Worm (Caenorhabditis elegans): ENCODE results near the gene C04F5.9.

C04F5.9 gene

DNA sequence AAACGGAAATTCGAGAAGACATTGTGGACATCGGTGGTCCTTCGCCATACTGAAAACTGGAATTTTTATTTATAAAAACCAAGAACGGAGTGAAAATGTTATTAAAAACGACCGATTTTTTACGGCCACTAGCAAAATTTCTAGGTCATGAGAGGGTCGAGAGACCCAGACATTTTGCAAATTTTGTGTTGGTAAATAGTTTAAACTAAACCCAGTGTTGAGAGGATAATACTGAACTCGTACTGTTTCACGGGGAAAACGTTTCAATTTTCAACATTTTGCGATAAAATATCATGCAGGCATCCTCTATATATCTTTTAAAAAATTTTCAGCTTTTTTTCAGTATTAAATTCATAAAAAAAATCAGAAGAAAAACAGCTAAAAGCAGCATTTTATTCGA lies at the start of gene C04F5.9:
TSS of gene C04F5.9 (minus strand) at position 101 of the 400 bp plus-strand sequence.
- TF ChIP-seq aly-2 (tag; optimal IDR thresholded peaks at IDR 0.05) (no peak), nfya-1 (tag; optimal IDR thresholded peaks at IDR 0.05; ENCODE audit: insufficient read depth) (no peak), elt-3 (tag; optimal IDR thresholded peaks at IDR 0.05) (no peak), ceh-16 (tag; optimal IDR thresholded peaks at IDR 0.05) (no peak), daf-12 (tag; optimal IDR thresholded peaks at IDR 0.05) (no peak), nhr-77 (tag; optimal IDR thresholded peaks at IDR 0.05) (no peak), ama-1 (optimal IDR thresholded peaks at IDR 0.05) (no peak), ceh-9 (tag; optimal IDR thresholded peaks at IDR 0.05) (no peak), unc-39 (tag; optimal IDR thresholded peaks at IDR 0.05) (no peak)

DNA sequence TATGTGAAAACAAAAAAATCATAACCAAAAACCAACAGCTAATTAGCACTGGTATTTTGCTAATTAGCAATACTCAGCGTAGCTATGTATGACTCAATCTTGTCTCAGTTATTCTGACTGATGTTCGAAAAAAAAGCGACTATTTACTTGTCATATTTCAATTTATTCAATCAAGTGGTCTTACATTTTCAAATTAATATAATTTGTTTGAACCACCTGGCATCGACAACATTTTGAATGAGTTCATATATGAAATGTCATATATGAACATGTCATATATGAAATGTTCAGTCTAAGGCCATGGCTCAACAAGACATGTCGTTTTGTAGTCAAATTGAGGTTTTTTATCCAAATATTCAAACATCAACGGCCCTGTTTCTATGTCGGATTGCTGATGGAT lies 46.4 kb upstream of the C04F5.9 start, which contains the start of gene srw-140:
TSS of gene srw-140 (plus strand) at position 301 of the 400 bp plus-strand sequence.
- TF ChIP-seq jun-1 (tag; optimal IDR thresholded peaks at IDR 0.05), result no peak
- no peak for TF ChIP-seq elt-3 (tag; optimal IDR thresholded peaks at IDR 0.05)
- no peak for TF ChIP-seq ceh-9 (tag; optimal IDR thresholded peaks at IDR 0.05)
- TF ChIP-seq ceh-82 (tag; optimal IDR thresholded peaks at IDR 0.05), result no peak
- TF ChIP-seq nhr-76 (tag; optimal IDR thresholded peaks at IDR 0.05), result no peak

DNA sequence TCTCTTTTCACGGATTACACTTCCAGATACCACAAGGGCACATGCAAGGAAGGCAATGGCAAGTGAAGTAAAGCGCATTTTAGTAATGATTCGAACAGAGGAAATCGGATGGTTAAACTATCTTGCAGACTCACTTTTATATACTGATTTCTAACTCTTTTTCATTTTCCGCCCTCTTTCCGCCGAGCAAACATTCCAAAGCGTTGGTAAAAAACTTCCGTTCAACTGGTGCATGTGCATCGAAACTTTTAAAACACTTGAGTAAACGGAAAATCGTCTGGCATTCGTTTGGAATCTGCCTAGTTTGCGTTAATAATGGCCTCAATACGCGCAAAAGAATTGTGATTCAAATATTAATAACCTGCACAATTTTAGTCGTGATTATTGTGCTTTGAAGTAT lies 45.7 kb upstream of the C04F5.9 start, which contains the start of gene abu-7:
TSS of gene abu-7 (minus strand) at position 101 of the 400 bp plus-strand sequence.
- TF ChIP-seq fos-1 (tag; optimal IDR thresholded peaks at IDR 0.05) (no peak), elt-2 (tag; optimal IDR thresholded peaks at IDR 0.05) (no peak), unc-39 (tag; optimal IDR thresholded peaks at IDR 0.05) (no peak), ztf-11 (tag; optimal IDR thresholded peaks at IDR 0.05) (no peak), eor-1 (tag; optimal IDR thresholded peaks at IDR 0.05) (no peak), fkh-10 (GFP tag; optimal IDR thresholded peaks at IDR 0.05) (no peak), R02D3.7 (tag; optimal IDR thresholded peaks at IDR 0.05) (no peak), nhr-11 (tag; optimal IDR thresholded peaks at IDR 0.05) (no peak), pqm-1 (tag; optimal IDR thresholded peaks at IDR 0.05) (no peak), ama-1 (optimal IDR thresholded peaks at IDR 0.05) (no peak), daf-12 (tag; optimal IDR thresholded peaks at IDR 0.05) (no peak), nhr-67 (tag; optimal IDR thresholded peaks at IDR 0.05) (no peak), skn-1 (tag; optimal IDR thresholded peaks at IDR 0.05) (no peak), tbx-2 (tag; optimal IDR thresholded peaks at IDR 0.05) (no peak), lin-39 (tag; optimal IDR thresholded peaks at IDR 0.05) (no peak), lsy-12 (tag; optimal IDR thresholded peaks at IDR 0.05) (no peak), unc-62 (GFP tag; optimal IDR thresholded peaks at IDR 0.05) (no peak), nhr-25 (tag; optimal IDR thresholded peaks at IDR 0.05) (no peak), egl-27 (tag; optimal IDR thresholded peaks at IDR 0.05) (no peak), sea-2 (GFP tag; optimal IDR thresholded peaks at IDR 0.05) (no peak)

DNA sequence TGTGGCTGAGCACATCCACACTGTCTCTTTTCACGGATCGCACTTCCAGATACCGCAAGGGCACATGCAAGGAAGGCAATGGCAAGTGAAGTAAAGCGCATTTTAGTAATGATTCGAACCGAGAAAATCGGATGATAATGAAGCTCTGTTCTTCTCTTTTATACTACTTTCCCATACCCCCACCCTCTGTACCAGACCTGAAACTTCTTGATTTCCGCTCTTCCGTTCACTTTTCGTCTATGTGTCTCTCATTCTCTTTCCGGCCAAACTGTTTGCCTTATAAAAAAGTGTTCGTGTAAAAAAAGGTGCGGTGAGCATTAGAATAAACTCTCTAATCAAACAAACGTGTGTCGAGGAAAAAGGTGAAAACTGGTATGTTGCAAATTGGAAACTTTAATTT lies 42.8 kb upstream of the C04F5.9 start, which contains the start of gene abu-6:
TSS of gene abu-6 (minus strand) at position 101 of the 400 bp plus-strand sequence.
- no peak for TF ChIP-seq lin-39 (tag; optimal IDR thresholded peaks at IDR 0.05)
- no peak for TF ChIP-seq nhr-43 (tag; optimal IDR thresholded peaks at IDR 0.05; ENCODE audit: poor library complexity, severe bottlenecking)
- TF ChIP-seq nhr-11 (tag; optimal IDR thresholded peaks at IDR 0.05), result no peak
- no peak for TF ChIP-seq lin-15B (tag; optimal IDR thresholded peaks at IDR 0.05)
- TF ChIP-seq ztf-11 (tag; optimal IDR thresholded peaks at IDR 0.05), result no peak
- TF ChIP-seq aly-2 (tag; optimal IDR thresholded peaks at IDR 0.05), result no peak

DNA sequence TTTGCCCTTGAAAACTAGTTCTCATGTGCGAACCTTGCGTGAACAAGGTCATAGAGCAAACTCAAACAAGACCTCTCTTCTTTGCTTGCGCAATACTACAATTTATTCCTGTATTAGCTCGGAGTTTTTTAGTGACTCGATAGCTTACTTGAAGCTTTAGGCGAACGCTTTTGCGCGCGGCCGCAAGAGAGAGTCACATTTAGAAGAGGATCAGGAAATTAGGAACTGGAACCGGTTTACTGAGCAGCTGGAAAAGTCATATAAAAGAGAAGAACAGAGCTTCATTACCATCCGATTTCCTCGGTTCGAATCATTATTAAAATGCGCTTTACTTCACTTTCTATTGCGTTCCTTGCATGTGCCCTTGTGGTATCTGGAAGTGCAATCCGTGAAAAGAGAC lies 39.3 kb upstream of the C04F5.9 start, which contains the start of gene abu-15:
TSS of gene abu-15 (plus strand) at position 301 of the 400 bp plus-strand sequence.
- no peak for TF ChIP-seq pha-4 (tag; optimal IDR thresholded peaks at IDR 0.05)
- no peak for TF ChIP-seq snpc-4 (tag; optimal IDR thresholded peaks at IDR 0.05)
- no peak for TF ChIP-seq nhr-23 (tag; optimal IDR thresholded peaks at IDR 0.05)
- no peak for TF ChIP-seq lin-15B (tag; optimal IDR thresholded peaks at IDR 0.05)
- TF ChIP-seq sea-2 (GFP tag; optimal IDR thresholded peaks at IDR 0.05), result no peak
- no peak for TF ChIP-seq fkh-10 (GFP tag; optimal IDR thresholded peaks at IDR 0.05)
- no peak for TF ChIP-seq nhr-11 (tag; optimal IDR thresholded peaks at IDR 0.05)
- no peak for TF ChIP-seq nhr-25 (tag; optimal IDR thresholded peaks at IDR 0.05)
- no peak for TF ChIP-seq mml-1 (tag; optimal IDR thresholded peaks at IDR 0.05)
- TF ChIP-seq elt-1 (tag; optimal IDR thresholded peaks at IDR 0.05), result no peak
- TF ChIP-seq ceh-9 (tag; optimal IDR thresholded peaks at IDR 0.05), result no peak
- no peak for TF ChIP-seq nhr-237 (tag; optimal IDR thresholded peaks at IDR 0.05)
- no peak for TF ChIP-seq R02D3.7 (tag; optimal IDR thresholded peaks at IDR 0.05)
- no peak for TF ChIP-seq hmg-11 (tag; optimal IDR thresholded peaks at IDR 0.05)
- TF ChIP-seq elt-2 (tag; optimal IDR thresholded peaks at IDR 0.05), result no peak

Measured in whole organism, L3 larva.